Fruit fly (Drosophila melanogaster): ENCODE measurements around the gene SP1029.

SP1029 gene

dm6 chr3R:29215652-29216483 lies 34.4 kb downstream of the SP1029 start:
- TF ChIP-seq CTCF (optimal IDR thresholded peaks at IDR 0.05) (no peak), CG8478 (optimal IDR thresholded peaks at IDR 0.05) (no peak)

- TF ChIP-seq CTCF (optimal IDR thresholded peaks at IDR 0.05): no peak
- no peak for TF ChIP-seq CG8478 (optimal IDR thresholded peaks at IDR 0.05)
These were observed 35.2 kb downstream of the SP1029 start for dm6 chr3R:29214982-29215533.

- TF ChIP-seq CTCF (optimal IDR thresholded peaks at IDR 0.05) (no peak), CG8478 (optimal IDR thresholded peaks at IDR 0.05) (peak; percentile 34)
These were observed 36.0 kb downstream of the SP1029 start for dm6 chr3R:29214262-29214661.

dm6 chr3R:29213416-29213815 lies 36.8 kb downstream of the SP1029 start:
- TF ChIP-seq CTCF (optimal IDR thresholded peaks at IDR 0.05): no peak
- TF ChIP-seq CG8478 (optimal IDR thresholded peaks at IDR 0.05): no peak

- TF ChIP-seq CTCF (optimal IDR thresholded peaks at IDR 0.05) (no peak), CG8478 (optimal IDR thresholded peaks at IDR 0.05) (no peak)
These were observed 37.7 kb downstream of the SP1029 start for dm6 chr3R:29212534-29212933.

dm6 chr3R:29211702-29212101 lies 38.5 kb downstream of the SP1029 start:
- TF ChIP-seq CTCF (optimal IDR thresholded peaks at IDR 0.05) (no peak), CG8478 (optimal IDR thresholded peaks at IDR 0.05) (no peak)

dm6 chr3R:29210542-29211393 lies 39.5 kb downstream of the SP1029 start:
- TF ChIP-seq CTCF (optimal IDR thresholded peaks at IDR 0.05) (no peak), CG8478 (optimal IDR thresholded peaks at IDR 0.05) (no peak)

- no peak for TF ChIP-seq CTCF (optimal IDR thresholded peaks at IDR 0.05)
- TF ChIP-seq CG8478 (optimal IDR thresholded peaks at IDR 0.05): no peak
These were observed 40.2 kb downstream of the SP1029 start for dm6 chr3R:29210091-29210490.

- TF ChIP-seq CTCF (optimal IDR thresholded peaks at IDR 0.05) (no peak), CG8478 (optimal IDR thresholded peaks at IDR 0.05) (no peak)
These were observed 42.3 kb downstream of the SP1029 start for dm6 chr3R:29207996-29208395.

dm6 chr3R:29207012-29207656 lies 43.1 kb downstream of the SP1029 start:
- TF ChIP-seq CTCF (optimal IDR thresholded peaks at IDR 0.05) (no peak), CG8478 (optimal IDR thresholded peaks at IDR 0.05) (no peak)

- TF ChIP-seq CG8478 (optimal IDR thresholded peaks at IDR 0.05): no peak
- TF ChIP-seq CTCF (optimal IDR thresholded peaks at IDR 0.05): no peak
These were observed 43.8 kb downstream of the SP1029 start for dm6 chr3R:29206198-29207011.

dm6 chr3R:29204612-29205480 lies 45.4 kb downstream of the SP1029 start:
- TF ChIP-seq CG8478 (optimal IDR thresholded peaks at IDR 0.05) (no peak), CTCF (optimal IDR thresholded peaks at IDR 0.05) (no peak)

- TF ChIP-seq CTCF (optimal IDR thresholded peaks at IDR 0.05) (no peak), CG8478 (optimal IDR thresholded peaks at IDR 0.05) (no peak)
These were observed 46.2 kb downstream of the SP1029 start, which contains the start of gene Cyt-c1L for dm6 chr3R:29204033-29204432. Gene Cyt-c1L, minus strand, starts transcription at chr3R:29204133.

All from S2 (cell line).